Fruit fly (Drosophila melanogaster) whole organism, embryonic: ENCODE data around the gene aru.

Experiments used
- Bgb ChIP-seq: fragments of 200-800 bp; sonication (Bioruptor generic); IDR thresholded peaks from 2 replicates; pipeline ENCODE4 v1.3.6; 2022; ENCODE audit warnings: missing biosample characterization, missing genetic modification characterization; ENCODE audit not compliant: partially characterized antibody
- CG11398 ChIP-seq: fragments of 200-800 bp; sonication (Bioruptor generic); optimal IDR thresholded peaks from 2 replicates; lab custom pipeline; 2016; ENCODE audit warnings: missing biosample characterization, missing genetic modification characterization
- CG14965 ChIP-seq: fragments of 200-800 bp; sonication (Bioruptor generic); optimal IDR thresholded peaks from 2 replicates; lab custom pipeline; 2016; ENCODE audit warnings: missing biosample characterization, missing genetic modification characterization, borderline replicate concordance
- CG16779 ChIP-seq: fragments of 200-800 bp; sonication (Bioruptor generic); IDR thresholded peaks from 2 replicates; pipeline ENCODE4 v1.3.6; 2022; ENCODE audit warnings: missing biosample characterization, missing genetic modification characterization
- CG17186 ChIP-seq: fragments of 200-800 bp; sonication (Bioruptor generic); optimal IDR thresholded peaks from 3 replicates; lab custom pipeline; 2017; ENCODE audit warnings: missing biosample characterization, missing genetic modification reagents, missing genetic modification characterization
- CG17361 ChIP-seq: fragments of 200-800 bp; sonication (Bioruptor generic); IDR thresholded peaks from 3 replicates; pipeline ENCODE4 v1.3.6; 2022; ENCODE audit warnings: missing biosample characterization, missing genetic modification characterization
- CG17385 ChIP-seq: fragments of 200-800 bp; sonication (Bioruptor generic); optimal IDR thresholded peaks from 3 replicates; lab custom pipeline; 2018; ENCODE audit warnings: missing biosample characterization, mild to moderate bottlenecking, missing genetic modification characterization
- CG17829 ChIP-seq: fragments of 200-800 bp; optimal IDR thresholded peaks from 2 replicates; lab custom pipeline; 2019; ENCODE audit warnings: missing biosample characterization, mild to moderate bottlenecking, missing genetic modification characterization, moderate library complexity
- CG17912 ChIP-seq: fragments of 200-800 bp; sonication (Bioruptor generic); optimal IDR thresholded peaks from 2 replicates; lab custom pipeline; 2018; ENCODE audit warnings: missing biosample characterization, mild to moderate bottlenecking, missing genetic modification characterization
- CG2199 ChIP-seq: fragments of 200-800 bp; sonication (Bioruptor generic); IDR thresholded peaks from 3 replicates; pipeline ENCODE4 v1.3.6; 2022; ENCODE audit warnings: missing biosample characterization, missing genetic modification characterization
- CG2889 ChIP-seq: fragments of 200-800 bp; sonication (Bioruptor generic); IDR thresholded peaks from 3 replicates; pipeline ENCODE4 v1.3.6; 2022; ENCODE audit warnings: missing biosample characterization, missing genetic modification characterization
- CG32767 ChIP-seq: fragments of 200-800 bp; sonication (Bioruptor generic); IDR thresholded peaks from 2 replicates; pipeline ENCODE4 v1.3.6; 2022; ENCODE audit warnings: missing biosample characterization, missing genetic modification characterization
- CG34422 ChIP-seq: fragments of 200-800 bp; sonication (Bioruptor generic); IDR thresholded peaks from 3 replicates; pipeline ENCODE4 v1.3.6; 2022; ENCODE audit warnings: missing biosample characterization, missing genetic modification characterization
- CG3995 ChIP-seq: fragments of 200-800 bp; sonication (Bioruptor generic); optimal IDR thresholded peaks from 3 replicates; lab custom pipeline; 2016; ENCODE audit warnings: missing biosample characterization, missing genetic modification characterization
- CG5953 ChIP-seq: fragments of 200-800 bp; sonication (Bioruptor generic); IDR thresholded peaks from 2 replicates; pipeline ENCODE4 v1.3.6; 2022; ENCODE audit warnings: missing biosample characterization, missing genetic modification characterization
- CG6254 ChIP-seq: fragments of 200-800 bp; sonication (Bioruptor generic); optimal IDR thresholded peaks from 3 replicates; lab custom pipeline; 2017; ENCODE audit warnings: mild to moderate bottlenecking, missing biosample characterization, missing genetic modification reagents, missing genetic modification characterization
- CG6813 ChIP-seq: fragments of 200-800 bp; sonication (Bioruptor generic); optimal IDR thresholded peaks from 2 replicates; lab custom pipeline; 2017; ENCODE audit warnings: missing biosample characterization, missing genetic modification characterization, mild to moderate bottlenecking, moderate library complexity, missing genetic modification reagents
- CG7372 ChIP-seq: fragments of 200-800 bp; sonication (Bioruptor generic); IDR thresholded peaks from 2 replicates; pipeline ENCODE4 v1.3.6; 2022; ENCODE audit warnings: missing biosample characterization, missing genetic modification characterization
- CG7839 ChIP-seq: fragments of 200-800 bp; sonication (Bioruptor generic); optimal IDR thresholded peaks from 3 replicates; lab custom pipeline; 2018; ENCODE audit warnings: missing biosample characterization, mild to moderate bottlenecking, missing genetic modification characterization, moderate library complexity
- CG8089 ChIP-seq: fragments of 200-800 bp; sonication (Bioruptor generic); optimal IDR thresholded peaks from 3 replicates; lab custom pipeline; 2016; ENCODE audit warnings: missing biosample characterization, missing genetic modification characterization
- CG8359 ChIP-seq: fragments of 200-800 bp; sonication (Bioruptor generic); optimal IDR thresholded peaks from 2 replicates; lab custom pipeline; 2017; ENCODE audit warnings: missing biosample characterization, mild to moderate bottlenecking, missing genetic modification characterization, borderline replicate concordance
- CG8944 ChIP-seq: fragments of 200-800 bp; sonication (Bioruptor generic); optimal IDR thresholded peaks from 3 replicates; lab custom pipeline; 2016; ENCODE audit warnings: missing biosample characterization, missing genetic modification characterization
- CG9876 ChIP-seq: fragments of 200-800 bp; sonication (Bioruptor generic); optimal IDR thresholded peaks from 2 replicates; lab custom pipeline; 2016; ENCODE audit warnings: missing biosample characterization, missing genetic modification characterization
- ERR ChIP-seq: fragments of 200-800 bp; sonication (Bioruptor generic); optimal IDR thresholded peaks from 2 replicates; lab custom pipeline; 2016; ENCODE audit warnings: missing biosample characterization, missing genetic modification characterization
- Ets97D ChIP-seq: fragments of 200-800 bp; sonication (Bioruptor generic); optimal IDR thresholded peaks from 3 replicates; lab custom pipeline; 2016; ENCODE audit warnings: missing biosample characterization, missing genetic modification characterization
- HHEX ChIP-seq: fragments of 200-800 bp; sonication (Bioruptor generic); optimal IDR thresholded peaks from 3 replicates; lab custom pipeline; 2017; ENCODE audit warnings: missing biosample characterization, mild to moderate bottlenecking, missing genetic modification characterization, missing genetic modification reagents
- HmgZ ChIP-seq: fragments of 200-800 bp; sonication (Bioruptor generic); optimal IDR thresholded peaks from 2 replicates; lab custom pipeline; 2018; ENCODE audit warnings: missing biosample characterization, mild to moderate bottlenecking, missing genetic modification characterization
- Hmx ChIP-seq: fragments of 200-800 bp; sonication (Bioruptor generic); optimal IDR thresholded peaks from 2 replicates; lab custom pipeline; 2016; ENCODE audit warnings: missing biosample characterization, missing genetic modification characterization
- Hr51 ChIP-seq, 2 experiments: fragments of 200-800 bp; sonication (Bioruptor generic); optimal IDR thresholded peaks; 2 replicates in 1 of 2; 3 replicates in 1 of 2; lab custom pipeline; 2016 to 2018; ENCODE audit warnings: missing biosample characterization in 2 of 2, missing genetic modification characterization in 2 of 2, mild to moderate bottlenecking in 1 of 2, moderate library complexity in 1 of 2
- Hsf ChIP-seq: fragments of 200-800 bp; sonication (Bioruptor generic); optimal IDR thresholded peaks from 3 replicates; lab custom pipeline; 2016; ENCODE audit warnings: missing biosample characterization, missing genetic modification characterization
- MTF-1 ChIP-seq: fragments of 200-800 bp; sonication (Bioruptor generic); optimal IDR thresholded peaks from 2 replicates; lab custom pipeline; 2018; ENCODE audit warnings: missing biosample characterization, mild to moderate bottlenecking, missing genetic modification characterization, borderline replicate concordance
- Mad ChIP-seq: fragments of 200-800 bp; sonication (Bioruptor generic); optimal IDR thresholded peaks from 2 replicates; lab custom pipeline; 2016; ENCODE audit warnings: missing biosample characterization, missing genetic modification characterization
- Max ChIP-seq: fragments of 200-800 bp; sonication (Bioruptor generic); optimal IDR thresholded peaks from 2 replicates; lab custom pipeline; 2016; ENCODE audit warnings: missing biosample characterization, mild to moderate bottlenecking, missing genetic modification characterization
- Nf-YB ChIP-seq: fragments of 200-800 bp; sonication (Bioruptor generic); optimal IDR thresholded peaks from 3 replicates; lab custom pipeline; 2019; ENCODE audit warnings: missing biosample characterization, mild to moderate bottlenecking, missing genetic modification characterization, moderate library complexity
- Oaz ChIP-seq: fragments of 200-800 bp; sonication (Bioruptor generic); IDR thresholded peaks from 2 replicates; pipeline ENCODE4 v1.3.6; 2022; ENCODE audit warnings: missing biosample characterization, missing genetic modification characterization
- Oli ChIP-seq: fragments of 200-800 bp; sonication (Bioruptor generic); optimal IDR thresholded peaks from 2 replicates; lab custom pipeline; 2018; ENCODE audit warnings: missing biosample characterization, mild to moderate bottlenecking, missing genetic modification characterization, moderate library complexity
- Tbp ChIP-seq: fragments of >200 bp; optimal IDR thresholded peaks from 2 replicates; lab custom pipeline; 2018; ENCODE audit warnings: missing biosample characterization, missing genetic modification characterization
- Vsx1 ChIP-seq: fragments of 200-800 bp; sonication (Bioruptor generic); optimal IDR thresholded peaks from 2 replicates; lab custom pipeline; 2017; ENCODE audit warnings: missing biosample characterization, mild to moderate bottlenecking, missing genetic modification characterization, missing genetic modification reagents
- amos ChIP-seq: fragments of 200-800 bp; sonication (Bioruptor generic); IDR thresholded peaks from 2 replicates; pipeline ENCODE4 v1.3.6; 2022; ENCODE audit warnings: missing biosample characterization, missing genetic modification characterization; ENCODE audit not compliant: partially characterized antibody
- ase ChIP-seq: fragments of 200-800 bp; sonication (Bioruptor generic); IDR thresholded peaks from 3 replicates; pipeline ENCODE4 v1.3.6; 2022; ENCODE audit warnings: missing biosample characterization, missing genetic modification characterization
- ash1 ChIP-seq: fragments of 200-800 bp; sonication (Bioruptor generic); optimal IDR thresholded peaks from 2 replicates; lab custom pipeline; 2018; ENCODE audit warnings: missing biosample characterization, mild to moderate bottlenecking, missing genetic modification characterization
- az2 ChIP-seq: fragments of 200-800 bp; sonication (Bioruptor generic); optimal IDR thresholded peaks from 3 replicates; lab custom pipeline; 2016; ENCODE audit warnings: missing biosample characterization, missing genetic modification characterization
- bcd ChIP-seq: fragments of 200-800 bp; sonication (Bioruptor generic); optimal IDR thresholded peaks from 2 replicates; lab custom pipeline; 2017; ENCODE audit warnings: missing biosample characterization, mild to moderate bottlenecking, missing genetic modification characterization
- cas ChIP-seq: fragments of 200-800 bp; sonication (Bioruptor generic); IDR thresholded peaks from 2 replicates; pipeline ENCODE4 v1.3.6; 2022; ENCODE audit warnings: missing biosample characterization, missing genetic modification characterization
- dati ChIP-seq: fragments of 200-800 bp; sonication (Bioruptor generic); IDR thresholded peaks from 2 replicates; pipeline ENCODE4 v1.3.6; 2022; ENCODE audit warnings: missing biosample characterization, missing genetic modification characterization
- hb ChIP-seq: fragments of 200-800 bp; sonication (Bioruptor generic); IDR thresholded peaks from 3 replicates; pipeline ENCODE4 v1.3.6; 2022; ENCODE audit warnings: missing biosample characterization, missing genetic modification characterization; ENCODE audit not compliant: partially characterized antibody
- klu ChIP-seq: fragments of 200-800 bp; sonication (Bioruptor generic); IDR thresholded peaks from 2 replicates; pipeline ENCODE4 v1.3.6; 2022; ENCODE audit warnings: missing biosample characterization, missing genetic modification characterization
- mam ChIP-seq: fragments of 200-800 bp; sonication (Bioruptor generic); optimal IDR thresholded peaks from 3 replicates; lab custom pipeline; 2016; ENCODE audit warnings: missing biosample characterization, missing genetic modification characterization
- otp ChIP-seq: fragments of 200-800 bp; sonication (Bioruptor generic); IDR thresholded peaks from 3 replicates; pipeline ENCODE4, ENCODE4 v1.3.6; 2022; ENCODE audit warnings: missing biosample characterization, missing genetic modification characterization
- scrt ChIP-seq: fragments of 200-800 bp; sonication (Bioruptor generic); optimal IDR thresholded peaks from 2 replicates; lab custom pipeline; 2018; ENCODE audit warnings: missing biosample characterization, mild to moderate bottlenecking, missing genetic modification characterization, moderate library complexity
- sim ChIP-seq: fragments of 200-800 bp; sonication (Bioruptor generic); IDR thresholded peaks from 2 replicates; pipeline ENCODE4 v1.3.6; 2022; ENCODE audit warnings: missing biosample characterization, missing genetic modification characterization
- ttk ChIP-seq: fragments of 200-800 bp; sonication (Bioruptor generic); IDR thresholded peaks from 2 replicates; pipeline ENCODE4 v2.1.2; 2022; ENCODE audit warnings: missing biosample characterization, missing genetic modification characterization

The aru gene

dm6 chr2L:897124-897523 lies 29.0 kb upstream of the aru start (continued):
- TF ChIP-seq ase (GFP tag; lab: Robert Waterston, UW) (0 out of 3 replicates have a peak, but pooled peaks have one; percentile 38), CG9876 (GFP tag; lab: Kevin White, UChicago) (no peak), CG7839 (tag; lab: Kevin White, UChicago) (peak; percentile 32), CG2889 (GFP tag; lab: Robert Waterston, UW) (no peak), Oaz (GFP tag; lab: Robert Waterston, UW) (no peak), CG17385 (GFP tag; lab: Kevin White, UChicago) (no peak), CG17829 (tag; lab: Kevin White, UChicago) (no peak), CG32767 (GFP tag; lab: Robert Waterston, UW) (no peak), CG6254 (GFP tag; lab: Kevin White, UChicago) (no peak), CG34422 (GFP tag; lab: Robert Waterston, UW) (no peak), amos (GFP tag; lab: Robert Waterston, UW) (no peak), CG5953 (GFP tag; lab: Robert Waterston, UW) (no peak), Hr51 (GFP tag; optimal IDR thresholded peaks at IDR 0.05; lab: Kevin White, UChicago) (peak in 1 of 2 experiments; percentile 19), CG8089 (GFP tag; lab: Kevin White, UChicago) (no peak), ttk (GFP tag; lab: Robert Waterston, UW) (no peak), CG2199 (no peak), HmgZ (tag; lab: Kevin White, UChicago) (no peak), bcd (GFP tag; lab: Kevin White, UChicago) (no peak), hb (GFP tag; lab: Robert Waterston, UW) (no peak), CG16779 (GFP tag; lab: Robert Waterston, UW) (no peak), Max (GFP tag; lab: Kevin White, UChicago) (no peak), Tbp (no peak), CG14965 (GFP tag; lab: Kevin White, UChicago) (no peak), cas (GFP tag; lab: Robert Waterston, UW) (no peak), otp (GFP tag; lab: Robert Waterston, UW) (no peak), CG3995 (GFP tag; lab: Kevin White, UChicago) (no peak), dati (no peak), CG6813 (GFP tag; lab: Kevin White, UChicago) (peak; percentile 26), Hsf (GFP tag; lab: Kevin White, UChicago) (no peak), CG11398 (GFP tag; lab: Kevin White, UChicago) (no peak), MTF-1 (no peak), sim (GFP tag; lab: Robert Waterston, UW) (no peak), Vsx1 (GFP tag; lab: Kevin White, UChicago) (no peak), CG8359 (GFP tag; lab: Kevin White, UChicago) (no peak), klu (GFP tag; lab: Robert Waterston, UW) (no peak), Oli (tag; lab: Kevin White, UChicago) (peak; percentile 13), Nf-YB (GFP tag; lab: Kevin White, UChicago) (no peak), CG17186 (GFP tag; lab: Kevin White, UChicago) (no peak), Bgb (GFP tag; lab: Robert Waterston, UW) (no peak), Ets97D (GFP tag; lab: Kevin White, UChicago) (no peak), scrt (no peak), HHEX (GFP tag; lab: Kevin White, UChicago) (no peak), CG8944 (GFP tag; lab: Kevin White, UChicago) (no peak), ash1 (GFP tag; lab: Kevin White, UChicago) (no peak), CG17361 (GFP tag; lab: Robert Waterston, UW) (no peak), Hmx (GFP tag; lab: Kevin White, UChicago) (no peak), CG17912 (GFP tag; lab: Kevin White, UChicago) (no peak), az2 (GFP tag; lab: Kevin White, UChicago) (no peak), CG7372 (GFP tag; lab: Robert Waterston, UW) (no peak), ERR (GFP tag; lab: Kevin White, UChicago) (no peak), Mad (GFP tag; lab: Kevin White, UChicago) (no peak), mam (peak; percentile 29)
